Worm (Caenorhabditis elegans): ENCODE measurements around the gene rhi-1.
A peak's percentile ranks its signal among the peaks of the same experiment; 100 is the strongest.

The rhi-1 gene

DNA sequence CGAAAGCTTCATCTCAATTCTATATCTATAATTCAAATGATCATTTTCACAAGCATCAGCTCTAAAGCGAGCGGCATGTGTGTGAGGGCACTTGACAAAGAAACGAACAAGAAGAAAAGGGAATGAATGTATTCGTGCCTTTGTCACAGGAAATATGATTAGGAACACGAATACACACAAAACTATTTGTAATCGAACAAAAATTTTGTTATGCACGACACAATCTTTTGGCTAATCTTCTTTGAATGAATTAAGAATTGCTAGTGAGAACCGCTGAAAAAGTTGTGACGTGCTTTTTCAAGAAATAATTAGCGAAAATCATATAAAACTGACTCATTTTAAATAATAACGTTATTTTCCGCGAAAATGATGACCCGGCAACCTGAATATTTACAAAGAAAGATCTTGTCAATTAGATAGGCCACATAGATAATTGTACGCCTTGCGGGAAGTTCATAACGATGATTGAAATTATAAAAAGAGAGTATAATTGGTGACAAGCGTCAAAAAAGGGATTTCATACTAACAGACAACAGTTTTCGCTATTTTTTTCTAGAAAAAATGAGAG, 14.8 kb upstream of the rhi-1 start:
- TF ChIP-seq mep-1 (tag; optimal IDR thresholded peaks at IDR 0.05): no peak
- peak; percentile 73 for TF ChIP-seq ces-1 (GFP tag; optimal IDR thresholded peaks at IDR 0.05)
- no peak for TF ChIP-seq mab-5 (tag; optimal IDR thresholded peaks at IDR 0.05)

DNA sequence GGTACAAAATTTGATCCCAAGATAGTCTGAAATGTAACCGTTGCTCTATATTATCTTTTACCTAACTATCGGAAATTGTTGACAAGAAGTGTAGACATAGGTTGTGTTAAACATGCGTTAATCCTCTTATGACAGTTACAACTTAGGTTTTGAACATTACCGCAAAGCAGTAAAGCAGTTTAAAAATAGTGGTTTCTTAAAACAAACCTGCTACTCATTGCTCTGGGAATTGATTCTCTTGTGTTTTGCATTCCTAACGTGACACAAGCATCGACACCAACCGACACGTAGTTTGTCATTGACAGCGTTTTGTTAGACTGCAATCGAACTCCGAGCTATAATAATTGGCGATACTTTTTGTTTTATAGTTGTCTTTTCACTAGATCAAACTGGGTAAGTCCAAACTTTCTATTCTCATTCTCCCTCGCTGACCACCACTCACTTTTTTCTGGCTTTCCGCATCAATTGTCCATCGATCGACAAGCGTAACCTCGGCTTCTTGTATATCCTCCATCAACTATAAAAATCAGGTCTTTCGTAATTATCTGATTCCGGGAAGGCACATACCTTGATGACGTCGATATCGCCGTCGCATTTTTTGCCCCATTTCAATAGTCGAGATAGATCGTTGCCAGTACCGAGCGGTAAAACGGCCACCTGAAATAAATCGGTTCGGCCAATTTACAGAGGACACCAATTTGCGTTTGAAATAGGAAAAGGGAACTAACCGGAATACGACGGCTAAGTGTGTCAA, 12.3 kb upstream of the rhi-1 start:
- TF ChIP-seq snpc-4 (tag; optimal IDR thresholded peaks at IDR 0.05) (no peak), flh-1 (GFP tag; optimal IDR thresholded peaks at IDR 0.05) (no peak), cnd-1 (tag; optimal IDR thresholded peaks at IDR 0.05) (no peak), ces-1 (GFP tag; optimal IDR thresholded peaks at IDR 0.05) (no peak), lin-32 (GFP tag; optimal IDR thresholded peaks at IDR 0.05) (no peak), sem-2 (GFP tag; optimal IDR thresholded peaks at IDR 0.05) (no peak), mls-2 (tag; optimal IDR thresholded peaks at IDR 0.05) (no peak), nhr-12 (tag; optimal IDR thresholded peaks at IDR 0.05) (no peak), unc-120 (tag; optimal IDR thresholded peaks at IDR 0.05; ENCODE audit: poor library complexity, severe bottlenecking) (no peak), unc-39 (tag; optimal IDR thresholded peaks at IDR 0.05) (no peak), pha-4 (tag; optimal IDR thresholded peaks at IDR 0.05) (no peak), ceh-83 (GFP tag; optimal IDR thresholded peaks at IDR 0.05) (no peak), tbx-8 (GFP tag; optimal IDR thresholded peaks at IDR 0.05) (no peak), nhr-76 (tag; optimal IDR thresholded peaks at IDR 0.05) (no peak), hlh-1 (tag; optimal IDR thresholded peaks at IDR 0.05) (no peak), ztf-11 (tag; optimal IDR thresholded peaks at IDR 0.05) (no peak), mep-1 (tag; optimal IDR thresholded peaks at IDR 0.05) (no peak)

DNA sequence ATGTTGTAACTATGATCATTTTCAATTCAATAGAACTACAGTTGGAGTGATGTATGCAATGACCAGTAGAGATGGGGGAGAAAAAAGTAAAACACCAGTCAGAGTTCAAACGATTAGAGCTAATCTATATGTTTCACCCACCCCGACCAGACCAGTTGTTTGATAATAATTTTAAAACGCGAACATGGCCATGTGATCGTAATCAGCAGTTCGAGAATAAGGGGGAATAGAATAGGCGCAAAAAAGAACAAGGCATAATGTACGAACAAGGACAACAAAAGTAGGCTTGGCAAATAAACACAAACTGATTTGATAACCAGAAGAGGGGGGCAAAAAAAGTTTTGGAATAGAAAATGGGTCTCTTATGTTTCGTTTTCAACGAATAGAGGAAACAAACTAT, 10.2 kb upstream of the rhi-1 start:
- no peak for TF ChIP-seq unc-62 (GFP tag; optimal IDR thresholded peaks at IDR 0.05)

DNA sequence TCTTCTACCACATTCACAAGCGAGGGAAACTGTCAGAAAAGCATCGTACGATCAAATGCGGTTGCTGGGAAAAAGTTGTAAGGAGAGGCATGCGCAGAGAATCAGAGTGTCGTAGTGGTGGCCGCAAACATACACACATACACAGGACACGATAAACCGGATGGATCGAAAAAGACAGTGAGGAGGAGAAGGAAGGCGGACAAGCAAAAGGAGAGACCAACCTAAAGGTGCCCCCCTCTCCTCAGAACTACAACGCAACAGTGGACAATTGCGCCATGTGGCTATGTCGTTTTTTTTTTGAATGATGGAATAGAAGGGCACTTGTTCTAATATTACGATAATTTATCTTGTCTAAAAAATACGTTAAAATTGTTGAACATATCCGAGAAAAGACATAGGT, 9.8 kb upstream of the rhi-1 start:
- TF ChIP-seq ces-1 (GFP tag; optimal IDR thresholded peaks at IDR 0.05) (no peak), zip-8 (tag; optimal IDR thresholded peaks at IDR 0.05) (peak; percentile 14), cnd-1 (tag; optimal IDR thresholded peaks at IDR 0.05) (peak; percentile 15), ham-2 (GFP tag; optimal IDR thresholded peaks at IDR 0.05) (no peak)

DNA sequence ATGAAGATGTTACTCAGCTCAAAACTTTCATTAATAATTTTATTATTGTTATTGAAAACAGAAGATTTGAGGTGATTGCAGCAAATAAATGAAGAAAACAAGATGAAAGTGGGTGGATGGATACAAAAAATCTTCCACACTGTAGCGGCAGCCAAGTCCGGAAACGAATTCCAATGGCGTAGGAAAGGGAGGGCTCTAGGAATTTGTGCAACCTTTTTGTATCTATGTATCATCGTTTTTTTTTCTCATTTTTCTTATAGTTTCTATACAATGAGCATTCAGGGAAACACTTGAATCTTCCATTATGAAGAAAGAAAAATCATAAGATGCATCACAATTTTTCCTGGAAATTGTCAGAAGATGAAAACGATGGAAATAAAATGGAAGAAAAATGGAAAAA, 7.8 kb upstream of the rhi-1 start:
- TF ChIP-seq snpc-4 (tag; optimal IDR thresholded peaks at IDR 0.05): no peak
- no peak for TF ChIP-seq M03D4.4 (tag; optimal IDR thresholded peaks at IDR 0.05)
- TF ChIP-seq nhr-12 (tag; optimal IDR thresholded peaks at IDR 0.05): no peak
- TF ChIP-seq flh-1 (GFP tag; optimal IDR thresholded peaks at IDR 0.05): no peak
- TF ChIP-seq lin-13 (tag; optimal IDR thresholded peaks at IDR 0.05): no peak
- no peak for TF ChIP-seq lin-32 (GFP tag; optimal IDR thresholded peaks at IDR 0.05)
- TF ChIP-seq ceh-43 (GFP tag; optimal IDR thresholded peaks at IDR 0.05): no peak
- no peak for TF ChIP-seq mep-1 (tag; optimal IDR thresholded peaks at IDR 0.05)
- no peak for TF ChIP-seq unc-62 (GFP tag; optimal IDR thresholded peaks at IDR 0.05)
- no peak for TF ChIP-seq blmp-1 (tag; optimal IDR thresholded peaks at IDR 0.05)
- no peak for TF ChIP-seq nhr-76 (tag; optimal IDR thresholded peaks at IDR 0.05)
- no peak for TF ChIP-seq tbx-8 (GFP tag; optimal IDR thresholded peaks at IDR 0.05)
- TF ChIP-seq mls-2 (tag; optimal IDR thresholded peaks at IDR 0.05): no peak
- no peak for TF ChIP-seq nhr-28 (tag; optimal IDR thresholded peaks at IDR 0.05)
- no peak for TF ChIP-seq nhr-237 (tag; optimal IDR thresholded peaks at IDR 0.05)
- TF ChIP-seq unc-39 (tag; optimal IDR thresholded peaks at IDR 0.05): no peak
- TF ChIP-seq bed-3 (GFP tag; optimal IDR thresholded peaks at IDR 0.05): no peak
- no peak for TF ChIP-seq sptf-1 (tag; optimal IDR thresholded peaks at IDR 0.05)

DNA sequence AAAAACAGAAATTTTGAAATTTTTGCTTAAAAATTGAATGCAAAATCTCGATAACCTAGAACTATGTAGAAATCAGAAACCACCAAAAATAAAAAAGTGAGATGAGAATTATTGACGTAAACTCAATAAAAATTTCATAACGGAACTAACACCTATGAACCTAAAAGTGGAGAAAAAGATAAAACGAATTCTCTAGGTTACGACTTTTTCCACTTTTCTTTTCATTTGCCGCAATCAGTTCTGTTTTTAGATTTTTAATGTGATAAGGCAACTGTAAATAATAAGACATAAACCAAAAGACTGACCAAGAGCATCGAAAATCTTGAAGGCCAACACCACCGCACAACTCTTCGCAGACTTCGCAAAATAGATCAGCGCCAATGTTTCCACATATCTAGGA, 6.3 kb upstream of the rhi-1 start:
- TF ChIP-seq ceh-83 (GFP tag; optimal IDR thresholded peaks at IDR 0.05) (no peak), mab-5 (tag; optimal IDR thresholded peaks at IDR 0.05) (no peak), cnd-1 (tag; optimal IDR thresholded peaks at IDR 0.05) (no peak), hlh-1 (tag; optimal IDR thresholded peaks at IDR 0.05) (no peak), drap-1 (GFP tag; optimal IDR thresholded peaks at IDR 0.05) (no peak), nhr-237 (tag; optimal IDR thresholded peaks at IDR 0.05) (no peak)

Data from whole organism, mixed stage, embryonic.